Fruit fly (Drosophila melanogaster): ENCODE measurements around the gene CG15877.

CG15877 gene

dm6 chr3L:2377114-2377783 lies at the start of gene CG15877, which contains the start of gene Svil:
Gene CG15877 (minus strand): TSS chr3L:2377556.
Gene Svil (plus strand): TSS chr3L:2377655.
- no peak for TF ChIP-seq psq (optimal IDR thresholded peaks at IDR 0.05)
- TF ChIP-seq insv (optimal IDR thresholded peaks at IDR 0.05) = no peak
- no peak for TF ChIP-seq Sin3A (optimal IDR thresholded peaks at IDR 0.05)
- TF ChIP-seq ttk (optimal IDR thresholded peaks at IDR 0.05) = no peak
- TF ChIP-seq h (optimal IDR thresholded peaks at IDR 0.05) = no peak
- no peak for TF ChIP-seq Myc (optimal IDR thresholded peaks at IDR 0.05)

- TF ChIP-seq Sin3A (optimal IDR thresholded peaks at IDR 0.05) (no peak), ttk (optimal IDR thresholded peaks at IDR 0.05) (no peak), insv (optimal IDR thresholded peaks at IDR 0.05) (no peak), psq (optimal IDR thresholded peaks at IDR 0.05) (no peak), h (optimal IDR thresholded peaks at IDR 0.05) (no peak), Myc (optimal IDR thresholded peaks at IDR 0.05) (no peak)
Observed at dm6 chr3L:2427151-2427550, 49.8 kb upstream of the CG15877 start.

- TF ChIP-seq Myc (optimal IDR thresholded peaks at IDR 0.05) (no peak), psq (optimal IDR thresholded peaks at IDR 0.05) (no peak), ttk (optimal IDR thresholded peaks at IDR 0.05) (no peak), Sin3A (optimal IDR thresholded peaks at IDR 0.05) (no peak), h (optimal IDR thresholded peaks at IDR 0.05) (no peak), insv (optimal IDR thresholded peaks at IDR 0.05) (no peak)
Observed at dm6 chr3L:2426407-2426951, 49.1 kb upstream of the CG15877 start.

dm6 chr3L:2425687-2426086 lies 48.3 kb upstream of the CG15877 start:
- no peak for TF ChIP-seq Sin3A (optimal IDR thresholded peaks at IDR 0.05)
- TF ChIP-seq h (optimal IDR thresholded peaks at IDR 0.05) = no peak
- no peak for TF ChIP-seq ttk (optimal IDR thresholded peaks at IDR 0.05)
- TF ChIP-seq insv (optimal IDR thresholded peaks at IDR 0.05) = no peak

- TF ChIP-seq insv (optimal IDR thresholded peaks at IDR 0.05) (no peak), Myc (optimal IDR thresholded peaks at IDR 0.05) (no peak), psq (optimal IDR thresholded peaks at IDR 0.05) (no peak), Sin3A (optimal IDR thresholded peaks at IDR 0.05) (no peak), h (optimal IDR thresholded peaks at IDR 0.05) (no peak), ttk (optimal IDR thresholded peaks at IDR 0.05) (no peak)
Observed at dm6 chr3L:2424094-2424493, 46.7 kb upstream of the CG15877 start.

dm6 chr3L:2423572-2423971 lies 46.2 kb upstream of the CG15877 start:
- no peak for TF ChIP-seq h (optimal IDR thresholded peaks at IDR 0.05)
- TF ChIP-seq Myc (optimal IDR thresholded peaks at IDR 0.05) = no peak
- no peak for TF ChIP-seq Sin3A (optimal IDR thresholded peaks at IDR 0.05)
- TF ChIP-seq ttk (optimal IDR thresholded peaks at IDR 0.05) = no peak
- no peak for TF ChIP-seq psq (optimal IDR thresholded peaks at IDR 0.05)
- no peak for TF ChIP-seq insv (optimal IDR thresholded peaks at IDR 0.05)

dm6 chr3L:2422763-2423162 lies 45.4 kb upstream of the CG15877 start:
- TF ChIP-seq psq (optimal IDR thresholded peaks at IDR 0.05) (no peak), insv (optimal IDR thresholded peaks at IDR 0.05) (no peak), ttk (optimal IDR thresholded peaks at IDR 0.05) (no peak), h (optimal IDR thresholded peaks at IDR 0.05) (no peak), Myc (optimal IDR thresholded peaks at IDR 0.05) (no peak), Sin3A (optimal IDR thresholded peaks at IDR 0.05) (no peak)

- TF ChIP-seq insv (optimal IDR thresholded peaks at IDR 0.05) (no peak), Sin3A (optimal IDR thresholded peaks at IDR 0.05) (no peak), ttk (optimal IDR thresholded peaks at IDR 0.05) (no peak), psq (optimal IDR thresholded peaks at IDR 0.05) (no peak), Myc (optimal IDR thresholded peaks at IDR 0.05) (no peak), h (optimal IDR thresholded peaks at IDR 0.05) (no peak)
Observed at dm6 chr3L:2421138-2421537, 43.8 kb upstream of the CG15877 start.

dm6 chr3L:2418769-2419168 lies 41.4 kb upstream of the CG15877 start:
- no peak for TF ChIP-seq psq (optimal IDR thresholded peaks at IDR 0.05)
- TF ChIP-seq ttk (optimal IDR thresholded peaks at IDR 0.05) = no peak
- TF ChIP-seq Sin3A (optimal IDR thresholded peaks at IDR 0.05) = no peak
- no peak for TF ChIP-seq Myc (optimal IDR thresholded peaks at IDR 0.05)
- TF ChIP-seq h (optimal IDR thresholded peaks at IDR 0.05) = no peak
- no peak for TF ChIP-seq insv (optimal IDR thresholded peaks at IDR 0.05)

- TF ChIP-seq psq (optimal IDR thresholded peaks at IDR 0.05) = no peak
- no peak for TF ChIP-seq Sin3A (optimal IDR thresholded peaks at IDR 0.05)
- TF ChIP-seq h (optimal IDR thresholded peaks at IDR 0.05) = no peak
- no peak for TF ChIP-seq insv (optimal IDR thresholded peaks at IDR 0.05)
- TF ChIP-seq Myc (optimal IDR thresholded peaks at IDR 0.05) = no peak
- no peak for TF ChIP-seq ttk (optimal IDR thresholded peaks at IDR 0.05)
Observed at dm6 chr3L:2417399-2418040, 40.2 kb upstream of the CG15877 start.

dm6 chr3L:2414876-2415275 lies 37.5 kb upstream of the CG15877 start:
- no peak for TF ChIP-seq Sin3A (optimal IDR thresholded peaks at IDR 0.05)
- no peak for TF ChIP-seq ttk (optimal IDR thresholded peaks at IDR 0.05)
- TF ChIP-seq h (optimal IDR thresholded peaks at IDR 0.05) = no peak
- TF ChIP-seq insv (optimal IDR thresholded peaks at IDR 0.05) = no peak
- no peak for TF ChIP-seq Myc (optimal IDR thresholded peaks at IDR 0.05)
- no peak for TF ChIP-seq psq (optimal IDR thresholded peaks at IDR 0.05)

- no peak for TF ChIP-seq psq (optimal IDR thresholded peaks at IDR 0.05)
- TF ChIP-seq h (optimal IDR thresholded peaks at IDR 0.05) = no peak
- TF ChIP-seq Myc (optimal IDR thresholded peaks at IDR 0.05) = no peak
- TF ChIP-seq Sin3A (optimal IDR thresholded peaks at IDR 0.05) = no peak
- TF ChIP-seq insv (optimal IDR thresholded peaks at IDR 0.05) = no peak
Observed at dm6 chr3L:2411564-2412080, 34.3 kb upstream of the CG15877 start.
